Worm (Caenorhabditis elegans) whole organism, L2 larva: Measurements from ENCODE around the gene lim-4.

ENCODE experiments used
- C34F6.9 ChIP-seq: fragments of 150-350 bp; optimal IDR thresholded peaks from 2 replicates; lab custom pipeline; 2014; ENCODE audit warnings: missing biosample characterization, missing genetic modification characterization
- F13H6.1 ChIP-seq: sonication (generic microtip); optimal IDR thresholded peaks from 2 replicates; lab custom pipeline; 2016; ENCODE audit warnings: missing genetic modification characterization, missing compliant biosample characterization
- R02D3.7 ChIP-seq: fragments of 150-350 bp; optimal IDR thresholded peaks from 2 replicates; lab custom pipeline; 2014; ENCODE audit warnings: missing biosample characterization, missing genetic modification characterization
- Y55F3AM.14 ChIP-seq: fragments of 200-800 bp; sonication (Bioruptor generic); optimal IDR thresholded peaks from 2 replicates; lab custom pipeline; 2018; ENCODE audit warnings: mild to moderate bottlenecking, missing genetic modification characterization, missing compliant biosample characterization
- ZK546.5 ChIP-seq: sonication (generic microtip); optimal IDR thresholded peaks from 2 replicates; lab custom pipeline; 2017; ENCODE audit warnings: missing biosample characterization, missing genetic modification characterization
- ama-1 ChIP-seq: fragments of 150-350 bp; optimal IDR thresholded peaks from 2 replicates; lab custom pipeline; 2018; ENCODE audit warnings: inconsistent platforms
- blmp-1 ChIP-seq: sonication (generic microtip); optimal IDR thresholded peaks from 2 replicates; lab custom pipeline; 2017; ENCODE audit warnings: missing genetic modification characterization, mild to moderate bottlenecking, missing compliant biosample characterization, antibody characterized with exemption, moderate library complexity; ENCODE audit not compliant: insufficient read depth
- ceh-16 ChIP-seq: fragments of 150-350 bp; optimal IDR thresholded peaks from 2 replicates; lab custom pipeline; 2014; ENCODE audit warnings: missing biosample characterization, missing genetic modification characterization
- egl-27 ChIP-seq: sonication (generic microtip); optimal IDR thresholded peaks from 3 replicates; lab custom pipeline; 2017; ENCODE audit warnings: missing biosample characterization, missing genetic modification reagents, missing genetic modification characterization
- elt-1 ChIP-seq: fragments of 150-350 bp; optimal IDR thresholded peaks from 2 replicates; lab custom pipeline; 2014; ENCODE audit warnings: missing biosample characterization, missing genetic modification characterization
- elt-3 ChIP-seq: sonication (generic microtip); optimal IDR thresholded peaks from 2 replicates; lab custom pipeline; 2017; ENCODE audit warnings: missing biosample characterization, missing genetic modification characterization
- fos-1 ChIP-seq: fragments of 150-350 bp; optimal IDR thresholded peaks from 2 replicates; lab custom pipeline; 2014; ENCODE audit warnings: missing biosample characterization, missing genetic modification characterization
- lin-11 ChIP-seq: fragments of 150-350 bp; sonication (generic microtip); optimal IDR thresholded peaks from 2 replicates; lab custom pipeline; 2014; ENCODE audit warnings: missing biosample characterization, missing genetic modification characterization, inconsistent platforms, mixed read lengths
- lin-13 ChIP-seq: fragments of 150-350 bp; optimal IDR thresholded peaks from 2 replicates; lab custom pipeline; 2014; ENCODE audit warnings: missing biosample characterization, missing genetic modification reagents, missing genetic modification characterization
- lsy-2 ChIP-seq, 2 experiments: fragments of 150-350 bp in 1 of 2; sonication (generic microtip) in 1 of 2; optimal IDR thresholded peaks; 2 replicates each; lab custom pipeline; 2014 to 2017; ENCODE audit warnings: missing biosample characterization in 2 of 2, missing genetic modification characterization in 2 of 2
- mab-5 ChIP-seq: fragments of 150-350 bp; optimal IDR thresholded peaks from 2 replicates; lab custom pipeline; 2014; ENCODE audit warnings: missing biosample characterization, missing genetic modification characterization
- mbf-1 ChIP-seq: sonication (generic microtip); optimal IDR thresholded peaks from 2 replicates; lab custom pipeline; 2017; ENCODE audit warnings: missing biosample characterization, missing genetic modification characterization
- nhr-10 ChIP-seq: sonication (generic microtip); optimal IDR thresholded peaks from 2 replicates; lab custom pipeline; 2017; ENCODE audit warnings: missing biosample characterization, missing genetic modification characterization
- nhr-11 ChIP-seq: fragments of 150-350 bp; optimal IDR thresholded peaks from 2 replicates; lab custom pipeline; 2014; ENCODE audit warnings: missing biosample characterization, missing genetic modification characterization
- nhr-12 ChIP-seq: fragments of 150-350 bp; optimal IDR thresholded peaks from 2 replicates; lab custom pipeline; 2014; ENCODE audit warnings: missing biosample characterization, missing genetic modification characterization
- nhr-129 ChIP-seq: fragments of 150-350 bp; optimal IDR thresholded peaks from 2 replicates; lab custom pipeline; 2014; ENCODE audit warnings: missing biosample characterization, missing genetic modification characterization
- nhr-21 ChIP-seq: fragments of 150-350 bp; optimal IDR thresholded peaks from 2 replicates; lab custom pipeline; 2014; ENCODE audit warnings: missing biosample characterization, missing genetic modification characterization
- nhr-25 ChIP-seq: fragments of 150-350 bp; sonication (generic microtip); optimal IDR thresholded peaks from 3 replicates; lab custom pipeline; 2014; ENCODE audit warnings: missing biosample characterization, missing genetic modification characterization
- nhr-77 ChIP-seq: fragments of 150-350 bp; optimal IDR thresholded peaks from 2 replicates; lab custom pipeline; 2014; ENCODE audit warnings: missing biosample characterization, missing genetic modification characterization
- peb-1 ChIP-seq: fragments of 150-350 bp; optimal IDR thresholded peaks from 2 replicates; lab custom pipeline; 2014; ENCODE audit warnings: missing biosample characterization, missing genetic modification characterization
- sma-3 ChIP-seq: sonication (generic microtip); optimal IDR thresholded peaks from 2 replicates; lab custom pipeline; 2016; ENCODE audit warnings: missing genetic modification reagents, missing genetic modification characterization, missing compliant biosample characterization
- sma-9 ChIP-seq, 2 experiments: fragments of 150-350 bp in 1 of 2; sonication (generic microtip) in 1 of 2; optimal IDR thresholded peaks; 2 replicates each; lab custom pipeline; 2014 to 2016; ENCODE audit warnings: missing genetic modification characterization in 2 of 2, mild to moderate bottlenecking in 1 of 2, missing biosample characterization in 1 of 2, missing compliant biosample characterization in 1 of 2, missing genetic modification reagents in 1 of 2, moderate library complexity in 1 of 2
- snpc-4 ChIP-seq: fragments of 150-350 bp; optimal IDR thresholded peaks from 2 replicates; lab custom pipeline; 2014; ENCODE audit warnings: missing biosample characterization, missing genetic modification characterization
- unc-39 ChIP-seq: fragments of 150-350 bp; optimal IDR thresholded peaks from 2 replicates; lab custom pipeline; 2014; ENCODE audit warnings: missing biosample characterization, missing genetic modification characterization
- unc-55 ChIP-seq: fragments of 150-350 bp; sonication (generic microtip); optimal IDR thresholded peaks from 3 replicates; lab custom pipeline; 2014; ENCODE audit warnings: missing biosample characterization, missing genetic modification reagents, missing genetic modification characterization
- unc-62 ChIP-seq: fragments of 150-350 bp; optimal IDR thresholded peaks from 2 replicates; lab custom pipeline; 2014; ENCODE audit warnings: missing biosample characterization, missing genetic modification reagents, missing genetic modification characterization
- zag-1 ChIP-seq: fragments of 150-350 bp; optimal IDR thresholded peaks from 2 replicates; lab custom pipeline; 2014; ENCODE audit warnings: missing biosample characterization, missing genetic modification characterization
- ztf-11 ChIP-seq: sonication (generic microtip); optimal IDR thresholded peaks from 2 replicates; lab custom pipeline; 2017; ENCODE audit warnings: missing biosample characterization, missing genetic modification characterization
- ztf-4 ChIP-seq: fragments of 150-350 bp; optimal IDR thresholded peaks from 2 replicates; lab custom pipeline; 2014; ENCODE audit warnings: missing biosample characterization, missing genetic modification characterization

Gene lim-4

DNA sequence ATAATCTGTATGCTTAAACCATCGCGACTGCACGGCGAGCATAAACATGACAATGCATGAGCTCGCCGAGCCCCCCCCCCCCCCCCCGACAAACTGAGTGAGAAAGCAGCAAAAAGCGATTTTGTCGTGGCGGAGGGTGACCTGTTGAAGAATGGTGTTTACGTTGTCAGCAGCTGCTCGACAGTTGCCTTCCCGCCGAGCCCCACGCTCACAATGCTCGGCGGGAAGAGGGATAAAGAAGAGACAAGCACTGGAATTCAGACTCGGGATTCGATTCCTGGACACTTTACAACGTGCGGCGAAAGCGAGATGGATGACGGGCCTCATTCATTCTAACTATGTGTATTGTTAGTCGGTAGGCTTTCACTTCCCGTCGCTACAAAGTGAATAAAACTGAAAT is 27.4 kb upstream of the lim-4 start:
- TF ChIP-seq blmp-1, result no peak
- peak; percentile 1 for TF ChIP-seq unc-55
- TF ChIP-seq nhr-129, result peak; percentile 27
- peak; percentile 38 for TF ChIP-seq F13H6.1 (tag; lab: Kevin White, UChicago)
- TF ChIP-seq sma-9 (GFP tag; optimal IDR thresholded peaks at IDR 0.05; lab: Kevin White, UChicago), result peak; percentile 46
- TF ChIP-seq sma-9 (tag; optimal IDR thresholded peaks at IDR 0.05; lab: Kevin White, UChicago), result no peak
- TF ChIP-seq nhr-11 (tag; lab: Kevin White, UChicago), result no peak
- TF ChIP-seq lin-13 (GFP tag; lab: Kevin White, UChicago), result no peak
- TF ChIP-seq lin-11 (tag; lab: Kevin White, UChicago), result no peak
- TF ChIP-seq elt-3 (tag; lab: Kevin White, UChicago), result no peak

DNA sequence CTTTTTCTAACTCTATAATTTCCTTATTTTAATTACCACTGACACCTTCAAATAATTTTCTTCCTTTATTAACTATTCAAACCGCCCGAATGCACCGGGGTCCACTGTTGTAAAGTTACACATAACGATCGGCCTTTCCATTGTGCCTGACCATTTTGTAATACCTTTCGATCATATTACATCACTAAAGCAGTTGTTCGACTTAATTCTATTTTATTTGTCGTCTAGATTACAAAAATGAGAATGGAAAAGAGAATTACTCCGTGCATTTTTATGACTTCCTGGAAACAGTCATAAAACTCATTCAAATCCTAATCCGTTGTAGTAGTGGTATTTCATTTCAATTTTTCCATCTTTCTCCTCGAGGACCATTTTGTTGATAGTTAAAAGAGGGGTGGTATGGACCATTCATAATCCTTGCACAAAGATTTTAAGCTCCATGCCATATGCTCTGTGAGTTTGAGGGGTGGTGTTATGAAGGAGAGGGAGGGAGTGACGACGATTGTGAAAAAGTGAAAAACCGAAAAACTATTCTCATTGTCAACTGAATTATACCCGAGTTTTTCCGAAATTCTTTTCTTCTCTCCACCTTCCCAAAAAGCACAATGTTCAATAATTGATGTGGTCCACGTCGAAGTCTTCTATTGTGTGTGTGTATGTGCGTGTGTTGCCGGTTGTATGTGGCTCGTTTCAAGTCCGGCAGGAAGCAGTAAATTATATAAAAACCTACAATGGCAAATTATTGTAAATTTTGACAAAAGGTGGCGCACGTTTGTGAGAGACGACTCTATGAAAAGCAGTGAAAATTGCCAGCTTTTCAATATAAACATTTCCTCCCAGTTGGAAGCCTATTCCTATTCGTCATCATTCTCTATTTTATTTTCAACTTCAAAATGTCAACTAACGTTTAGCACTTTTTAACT is 25.2 kb upstream of the lim-4 start:
- TF ChIP-seq fos-1 (tag; lab: Kevin White, UChicago) (no peak), nhr-21 (tag; lab: Kevin White, UChicago) (no peak), mab-5 (tag; lab: Kevin White, UChicago) (peak; percentile 77), unc-55 (peak; percentile 53), ztf-11 (tag; lab: Kevin White, UChicago) (no peak), Y55F3AM.14 (GFP tag; lab: Kevin White, UChicago) (no peak), zag-1 (tag; lab: Kevin White, UChicago) (no peak), nhr-129 (peak; percentile 10)

DNA sequence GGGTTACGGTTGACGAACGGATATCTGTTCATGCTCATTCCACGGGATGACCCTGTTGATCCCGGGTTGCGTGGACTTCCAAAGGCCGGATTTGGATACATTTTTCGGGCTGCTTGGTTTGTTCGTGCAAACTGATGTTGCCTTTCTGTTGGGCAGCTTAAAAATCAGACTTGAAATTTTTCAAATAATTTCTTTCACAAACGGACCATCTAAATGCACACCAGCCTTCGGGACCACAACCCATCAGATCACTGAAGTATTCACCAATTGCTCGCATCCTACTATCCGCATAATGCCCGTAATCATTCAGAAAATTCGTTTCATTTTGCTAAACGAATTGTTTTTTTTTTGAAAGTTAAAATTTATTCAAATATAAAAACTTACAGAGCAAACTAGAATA is 22.2 kb upstream of the lim-4 start, which contains the start of gene F47F2.3:
TSS of gene F47F2.3 (minus strand) at position 101 of the 400 bp plus-strand sequence.
- TF ChIP-seq snpc-4 (tag; lab: Kevin White, UChicago) (no peak), R02D3.7 (tag; lab: Kevin White, UChicago) (no peak), zag-1 (tag; lab: Kevin White, UChicago) (no peak), C34F6.9 (tag; lab: Kevin White, UChicago) (no peak), mbf-1 (tag; lab: Kevin White, UChicago) (no peak), ZK546.5 (tag; lab: Kevin White, UChicago) (no peak), lin-11 (tag; lab: Kevin White, UChicago) (no peak), peb-1 (tag; lab: Kevin White, UChicago) (no peak), fos-1 (tag; lab: Kevin White, UChicago) (no peak), nhr-21 (tag; lab: Kevin White, UChicago) (no peak), nhr-25 (tag; lab: Kevin White, UChicago) (no peak), nhr-10 (tag; lab: Kevin White, UChicago) (no peak), unc-39 (tag; lab: Kevin White, UChicago) (no peak), ceh-16 (tag; lab: Kevin White, UChicago) (no peak)

DNA sequence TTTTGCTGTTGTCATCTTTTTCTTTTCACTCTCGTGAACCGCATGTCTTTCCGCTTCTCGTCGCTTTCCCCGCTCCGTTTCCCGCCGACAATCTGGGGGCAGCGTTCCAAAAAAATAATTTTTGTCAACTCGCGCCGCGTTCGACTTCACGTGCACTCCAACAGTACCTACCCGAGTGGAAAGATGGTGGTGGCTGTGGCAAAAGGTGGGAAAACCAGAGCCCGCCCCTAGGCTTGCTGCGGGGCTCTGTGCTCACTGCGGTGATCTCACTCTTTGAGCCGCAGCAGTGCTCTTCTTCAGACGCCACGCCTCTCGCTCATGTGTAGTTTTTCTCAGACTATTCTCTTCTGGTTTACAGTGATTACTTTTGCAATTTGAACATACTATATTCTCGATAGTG is 14.2 kb upstream of the lim-4 start:
- TF ChIP-seq zag-1 (tag; lab: Kevin White, UChicago), result no peak
- TF ChIP-seq nhr-129, result no peak
- no peak for TF ChIP-seq unc-39 (tag; lab: Kevin White, UChicago)
- no peak for TF ChIP-seq snpc-4 (tag; lab: Kevin White, UChicago)
- TF ChIP-seq egl-27, result no peak
- TF ChIP-seq sma-3 (GFP tag; lab: Kevin White, UChicago), result no peak
- no peak for TF ChIP-seq nhr-12 (tag; lab: Kevin White, UChicago)
- TF ChIP-seq lin-13 (GFP tag; lab: Kevin White, UChicago), result no peak
- no peak for TF ChIP-seq elt-1
- TF ChIP-seq ama-1 (lab: Kevin White, UChicago), result no peak
- TF ChIP-seq unc-62 (GFP tag; lab: Kevin White, UChicago), result no peak
- TF ChIP-seq nhr-77 (tag; lab: Kevin White, UChicago), result no peak
- TF ChIP-seq blmp-1, result no peak
- no peak for TF ChIP-seq lsy-2 (tag; optimal IDR thresholded peaks at IDR 0.05; lab: Kevin White, UChicago)
- TF ChIP-seq ztf-11 (tag; lab: Kevin White, UChicago), result no peak
- TF ChIP-seq ztf-4 (tag; lab: Kevin White, UChicago), result no peak
